Fruit fly (Drosophila melanogaster) whole organism, embryonic: ENCODE data around the gene CG10185.

Experiments
- Abd-B ChIP-seq: fragments of 200-800 bp; sonication (Bioruptor generic); optimal IDR thresholded peaks from 2 replicates; lab custom pipeline; 2018; ENCODE audit warnings: missing biosample characterization, mild to moderate bottlenecking, missing genetic modification characterization, moderate library complexity
- C15 ChIP-seq: fragments of 200-800 bp; sonication (Bioruptor generic); IDR thresholded peaks from 3 replicates; pipeline ENCODE4 v1.3.6; 2022; ENCODE audit warnings: missing biosample characterization, missing genetic modification characterization
- CG10267 ChIP-seq: fragments of 200-800 bp; sonication (Bioruptor generic); optimal IDR thresholded peaks from 2 replicates; lab custom pipeline; 2018; ENCODE audit warnings: missing biosample characterization, mild to moderate bottlenecking, missing genetic modification characterization, moderate library complexity
- CG10366 ChIP-seq: fragments of 200-800 bp; sonication (Bioruptor generic); IDR thresholded peaks from 2 replicates; pipeline ENCODE4 v1.3.6; 2022; ENCODE audit warnings: missing biosample characterization, missing genetic modification characterization
- CG12071 ChIP-seq: fragments of 200-800 bp; sonication (Bioruptor generic); optimal IDR thresholded peaks from 3 replicates; lab custom pipeline; 2018; ENCODE audit warnings: missing biosample characterization, mild to moderate bottlenecking, missing genetic modification characterization
- CG12219 ChIP-seq: fragments of 200-800 bp; sonication (Bioruptor generic); optimal IDR thresholded peaks from 3 replicates; lab custom pipeline; 2018; ENCODE audit warnings: missing biosample characterization, mild to moderate bottlenecking, missing genetic modification characterization
- CG1233 ChIP-seq: fragments of 200-800 bp; sonication (Bioruptor generic); optimal IDR thresholded peaks from 4 replicates; lab custom pipeline; 2018; ENCODE audit warnings: missing biosample characterization, mild to moderate bottlenecking, missing genetic modification characterization
- CG13296 ChIP-seq: fragments of 200-800 bp; sonication (Bioruptor generic); optimal IDR thresholded peaks from 3 replicates; lab custom pipeline; 2018; ENCODE audit warnings: missing biosample characterization, mild to moderate bottlenecking, missing genetic modification characterization
- CG1603 ChIP-seq: fragments of 200-800 bp; sonication (Bioruptor generic); optimal IDR thresholded peaks from 2 replicates; lab custom pipeline; 2019; ENCODE audit warnings: missing biosample characterization, mild to moderate bottlenecking, missing genetic modification characterization, moderate library complexity
- CG16813 ChIP-seq: fragments of 200-800 bp; sonication (Bioruptor generic); IDR thresholded peaks from 3 replicates; pipeline ENCODE4 v1.3.6; 2022; ENCODE audit warnings: missing biosample characterization, missing genetic modification characterization; ENCODE audit not compliant: partially characterized antibody
- CG16815 ChIP-seq: fragments of 200-800 bp; sonication (Bioruptor generic); optimal IDR thresholded peaks from 3 replicates; lab custom pipeline; 2017; ENCODE audit warnings: missing biosample characterization, mild to moderate bottlenecking, missing genetic modification characterization
- CG18011 ChIP-seq: fragments of 200-800 bp; sonication (Bioruptor generic); optimal IDR thresholded peaks from 2 replicates; lab custom pipeline; 2017; ENCODE audit warnings: missing biosample characterization, missing genetic modification characterization, mild to moderate bottlenecking, moderate library complexity, missing genotype
- CG1832 ChIP-seq: fragments of 200-800 bp; sonication (Bioruptor generic); optimal IDR thresholded peaks from 2 replicates; lab custom pipeline; 2017; ENCODE audit warnings: missing biosample characterization, mild to moderate bottlenecking, missing genetic modification characterization, inconsistent platforms
- CG18599 ChIP-seq: fragments of 200-800 bp; sonication (Bioruptor generic); optimal IDR thresholded peaks from 3 replicates; lab custom pipeline; 2017; ENCODE audit warnings: missing biosample characterization, missing genetic modification characterization, mild to moderate bottlenecking, moderate library complexity, missing genetic modification reagents
- CG2129 ChIP-seq: fragments of 200-800 bp; sonication (Bioruptor generic); IDR thresholded peaks from 2 replicates; pipeline ENCODE4 v1.3.6; 2022; ENCODE audit warnings: missing biosample characterization, missing genetic modification characterization; ENCODE audit not compliant: partially characterized antibody
- CG3407 ChIP-seq: fragments of 200-800 bp; sonication (Bioruptor generic); optimal IDR thresholded peaks from 2 replicates; lab custom pipeline; 2018; ENCODE audit warnings: missing biosample characterization, mild to moderate bottlenecking, missing genetic modification characterization
- CG34422 ChIP-seq: fragments of 200-800 bp; sonication (Bioruptor generic); IDR thresholded peaks from 3 replicates; pipeline ENCODE4 v1.3.6; 2022; ENCODE audit warnings: missing biosample characterization, missing genetic modification characterization
- CG4360 ChIP-seq: fragments of 200-800 bp; sonication (Bioruptor generic); IDR thresholded peaks from 2 replicates; pipeline ENCODE4 v1.3.6; 2022; ENCODE audit warnings: missing biosample characterization, missing genetic modification characterization
- CG6791 ChIP-seq: fragments of 200-800 bp; sonication (Bioruptor generic); IDR thresholded peaks from 3 replicates; pipeline ENCODE4 v1.3.6; 2022; ENCODE audit warnings: missing biosample characterization, missing genetic modification characterization; ENCODE audit not compliant: partially characterized antibody
- CG8924 ChIP-seq: fragments of 200-800 bp; optimal IDR thresholded peaks from 3 replicates; lab custom pipeline; 2019; ENCODE audit warnings: missing biosample characterization, mild to moderate bottlenecking, missing genetic modification characterization, moderate library complexity
- CG9797 ChIP-seq: fragments of 200-800 bp; sonication (Bioruptor generic); optimal IDR thresholded peaks from 3 replicates; lab custom pipeline; 2018; ENCODE audit warnings: missing biosample characterization, mild to moderate bottlenecking, missing genetic modification characterization
- Camta ChIP-seq: fragments of 200-800 bp; sonication (Bioruptor generic); optimal IDR thresholded peaks from 2 replicates; lab custom pipeline; 2016; ENCODE audit warnings: missing biosample characterization, missing genetic modification characterization
- CoRest ChIP-seq: fragments of 200-800 bp; sonication (Bioruptor generic); optimal IDR thresholded peaks from 3 replicates; lab custom pipeline; 2018; ENCODE audit warnings: missing biosample characterization, mild to moderate bottlenecking, missing genetic modification characterization, moderate library complexity
- HmgD ChIP-seq: fragments of 200-800 bp; sonication (Bioruptor generic); optimal IDR thresholded peaks from 3 replicates; lab custom pipeline; 2016; ENCODE audit warnings: missing biosample characterization, missing genetic modification characterization
- NFAT ChIP-seq: fragments of 200-800 bp; sonication (Bioruptor generic); IDR thresholded peaks from 2 replicates; pipeline ENCODE4 v1.3.6; 2022; ENCODE audit warnings: missing biosample characterization, missing genetic modification characterization
- Poxn ChIP-seq: fragments of 200-800 bp; sonication (Bioruptor generic); IDR thresholded peaks from 2 replicates; pipeline ENCODE4 v1.3.6; 2022; ENCODE audit warnings: missing biosample characterization, missing genetic modification characterization
- Sox100B ChIP-seq: fragments of 200-800 bp; sonication (Bioruptor generic); optimal IDR thresholded peaks from 3 replicates; lab custom pipeline; 2018; ENCODE audit warnings: missing biosample characterization, mild to moderate bottlenecking, missing genetic modification characterization
- ac ChIP-seq: fragments of 200-800 bp; sonication (Bioruptor generic); optimal IDR thresholded peaks from 3 replicates; lab custom pipeline; 2017; ENCODE audit warnings: missing biosample characterization, mild to moderate bottlenecking, missing genetic modification characterization
- bowl ChIP-seq: fragments of 200-800 bp; sonication (Bioruptor generic); IDR thresholded peaks from 2 replicates; pipeline ENCODE4 v1.3.6; 2022; ENCODE audit warnings: missing biosample characterization, missing genetic modification characterization
- cato ChIP-seq: fragments of 200-800 bp; sonication (Bioruptor generic); optimal IDR thresholded peaks from 2 replicates; lab custom pipeline; 2016; ENCODE audit warnings: missing biosample characterization, missing genetic modification characterization, borderline replicate concordance
- fd102C ChIP-seq: fragments of 200-800 bp; sonication (Bioruptor generic); optimal IDR thresholded peaks from 2 replicates; lab custom pipeline; 2018; ENCODE audit warnings: missing biosample characterization, mild to moderate bottlenecking, missing genetic modification characterization, moderate library complexity
- gem ChIP-seq: fragments of 200-800 bp; sonication (Bioruptor generic); optimal IDR thresholded peaks from 2 replicates; lab custom pipeline; 2019; ENCODE audit warnings: missing biosample characterization, mild to moderate bottlenecking, missing genetic modification characterization, moderate library complexity
- grau ChIP-seq: fragments of 200-800 bp; optimal IDR thresholded peaks from 3 replicates; lab custom pipeline; 2019; ENCODE audit warnings: missing biosample characterization, mild to moderate bottlenecking, missing genetic modification characterization, moderate library complexity
- hb ChIP-seq: fragments of 200-800 bp; sonication (Bioruptor generic); IDR thresholded peaks from 3 replicates; pipeline ENCODE4 v1.3.6; 2022; ENCODE audit warnings: missing biosample characterization, missing genetic modification characterization; ENCODE audit not compliant: partially characterized antibody
- inv ChIP-seq: fragments of 200-800 bp; sonication (Bioruptor generic); IDR thresholded peaks from 2 replicates; pipeline ENCODE4 v1.3.6; 2022; ENCODE audit warnings: missing biosample characterization, missing genetic modification characterization; ENCODE audit not compliant: partially characterized antibody
- knrl ChIP-seq: fragments of 200-800 bp; sonication (Bioruptor generic); IDR thresholded peaks from 3 replicates; pipeline ENCODE4 v1.3.6; 2022; ENCODE audit warnings: missing biosample characterization, missing genetic modification characterization; ENCODE audit not compliant: partially characterized antibody
- lab ChIP-seq: fragments of 200-800 bp; sonication (Bioruptor generic); optimal IDR thresholded peaks from 3 replicates; lab custom pipeline; 2017; ENCODE audit warnings: missing biosample characterization, missing genetic modification characterization, mild to moderate bottlenecking, moderate library complexity, missing genetic modification reagents
- mam ChIP-seq: fragments of 200-800 bp; sonication (Bioruptor generic); optimal IDR thresholded peaks from 3 replicates; lab custom pipeline; 2016; ENCODE audit warnings: missing biosample characterization, missing genetic modification characterization
- oc ChIP-seq: fragments of 200-800 bp; sonication (Bioruptor generic); optimal IDR thresholded peaks from 2 replicates; lab custom pipeline; 2018; ENCODE audit warnings: missing biosample characterization, mild to moderate bottlenecking, missing genetic modification characterization, moderate library complexity
- peb ChIP-seq: fragments of 200-800 bp; sonication (Bioruptor generic); IDR thresholded peaks from 2 replicates; pipeline ENCODE4 v1.3.6; 2022; ENCODE audit warnings: missing biosample characterization, missing genetic modification characterization
- slbo ChIP-seq: fragments of 200-800 bp; sonication (Bioruptor generic); IDR thresholded peaks from 2 replicates; pipeline ENCODE4 v1.3.6; 2022; ENCODE audit warnings: missing biosample characterization, missing genetic modification characterization
- tna ChIP-seq: fragments of 200-800 bp; sonication (Bioruptor generic); IDR thresholded peaks from 2 replicates; pipeline ENCODE4 v1.3.6; 2022; ENCODE audit warnings: missing biosample characterization, missing genetic modification characterization; ENCODE audit not compliant: partially characterized antibody
- trem ChIP-seq: fragments of 200-800 bp; optimal IDR thresholded peaks from 3 replicates; lab custom pipeline; 2019; ENCODE audit warnings: missing biosample characterization, mild to moderate bottlenecking, missing genetic modification characterization, moderate library complexity

The CG10185 gene

dm6 chr3R:16099268-16100240 lies 32.2 kb upstream of the CG10185 start (continued):
- TF ChIP-seq CG16815 (GFP tag; lab: Kevin White, UChicago) (no peak), CG3407 (GFP tag; lab: Kevin White, UChicago) (no peak), CG1233 (peak; percentile 1), CG12219 (GFP tag; lab: Kevin White, UChicago) (no peak), CG34422 (GFP tag; lab: Robert Waterston, UW) (peak; percentile 95), CG6791 (GFP tag; lab: Robert Waterston, UW) (0 out of 3 replicates have a peak, but pooled peaks have one; percentile 11), bowl (no peak), CG18599 (GFP tag; lab: Kevin White, UChicago) (no peak), oc (tag; lab: Kevin White, UChicago) (peak; percentile 25), fd102C (GFP tag; lab: Kevin White, UChicago) (no peak), CG4360 (GFP tag; lab: Robert Waterston, UW) (peak; percentile 100), Abd-B (GFP tag; lab: Kevin White, UChicago) (peak; percentile 16), gem (tag; lab: Kevin White, UChicago) (no peak), HmgD (GFP tag; lab: Kevin White, UChicago) (peak; percentile 90), CG13296 (GFP tag; lab: Kevin White, UChicago) (no peak), lab (GFP tag; lab: Kevin White, UChicago) (peak; percentile 54), peb (peak; percentile 33; the same call in 1 of the 2 replicates), CG12071 (GFP tag; lab: Kevin White, UChicago) (no peak), CG1832 (GFP tag; lab: Kevin White, UChicago) (peak; percentile 83)

DNA sequence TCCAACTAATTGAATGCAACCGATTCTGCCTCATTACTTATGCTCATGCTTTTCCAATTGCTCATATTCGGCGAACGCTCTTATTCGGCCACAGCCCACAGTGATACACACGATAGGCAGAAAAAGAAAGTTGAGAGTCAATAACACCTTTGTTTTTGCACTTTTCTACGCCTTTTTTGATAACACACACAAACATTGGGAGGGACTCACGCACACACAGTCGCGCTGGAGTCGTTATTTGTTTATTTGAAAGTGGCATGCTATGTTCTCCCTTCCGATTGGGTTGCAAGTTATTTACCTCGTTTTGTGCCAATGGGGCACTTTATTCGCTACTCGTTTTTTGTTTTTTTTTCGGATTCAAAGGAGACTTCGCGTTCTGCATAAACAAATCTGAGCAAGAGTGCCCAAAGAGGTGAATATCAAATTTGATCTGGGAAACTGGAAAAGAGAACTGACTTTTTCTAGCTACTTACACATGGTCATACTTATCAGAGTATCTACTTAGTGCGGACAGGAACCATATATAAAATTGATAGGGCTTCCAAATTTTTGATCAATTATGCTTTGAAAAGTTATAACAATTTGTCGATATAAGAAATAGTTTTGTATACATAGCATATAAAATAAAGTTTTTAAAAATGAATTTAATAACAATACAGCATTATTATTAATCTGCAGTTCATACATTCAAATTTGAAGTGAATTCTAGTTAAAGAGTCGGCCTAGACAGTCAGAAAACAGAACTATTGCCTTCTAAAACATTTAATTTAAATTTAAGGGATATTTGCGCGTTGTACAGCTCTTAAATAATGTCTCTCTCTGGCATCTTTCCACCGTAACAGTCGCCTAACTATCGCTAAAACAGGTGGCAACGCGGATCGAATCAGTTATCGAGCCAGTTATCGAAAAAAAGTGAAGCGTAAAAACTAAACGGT lies 31.2 kb upstream of the CG10185 start, which contains the start of the genes Mhcl and Akt:
Mhcl (minus strand) TSS at position 429 of the 935 bp plus-strand sequence.
Akt (plus strand) TSS at position 896 of the 935 bp plus-strand sequence.
- TF ChIP-seq CG9797 (GFP tag; lab: Kevin White, UChicago), result peak; percentile 62
- TF ChIP-seq slbo (GFP tag; lab: Robert Waterston, UW), result peak; percentile 56
- peak; percentile 35; the same call in 1 of the 2 replicates for TF ChIP-seq CG2129 (GFP tag; lab: Robert Waterston, UW)
- TF ChIP-seq mam (GFP tag; lab: Kevin White, UChicago), result peak; percentile 37
- no peak for TF ChIP-seq ac
- TF ChIP-seq tna, result peak; percentile 38; the same call in 1 of the 2 replicates
- peak; percentile 67 for TF ChIP-seq CG10267
- peak; percentile 63; the same call in 1 of the 2 replicates for TF ChIP-seq inv (GFP tag; lab: Robert Waterston, UW)
- no peak for TF ChIP-seq C15 (GFP tag; lab: Robert Waterston, UW)
- TF ChIP-seq NFAT (GFP tag; lab: Robert Waterston, UW), result peak; percentile 39; the same call in 1 of the 2 replicates
- TF ChIP-seq CG18011 (GFP tag; lab: Kevin White, UChicago), result no peak
- peak; percentile 33 for TF ChIP-seq CG8924 (tag; lab: Kevin White, UChicago)
- TF ChIP-seq CG1603, result peak; percentile 49
- TF ChIP-seq Camta (GFP tag; lab: Kevin White, UChicago), result no peak
- peak; percentile 20; the same call in 1 of the 2 replicates for TF ChIP-seq CG10366 (GFP tag; lab: Robert Waterston, UW)
- peak; percentile 52 for TF ChIP-seq CoRest (tag; lab: Kevin White, UChicago)
- TF ChIP-seq trem (tag; lab: Kevin White, UChicago), result peak; percentile 77
- no peak for TF ChIP-seq Poxn (GFP tag; lab: Robert Waterston, UW)
- no peak for TF ChIP-seq HmgD (GFP tag; lab: Kevin White, UChicago)
- TF ChIP-seq CG16813 (GFP tag; lab: Robert Waterston, UW), result peak; percentile 67
- peak; percentile 67; the same call in 2 of the 3 replicates for TF ChIP-seq knrl (GFP tag; lab: Robert Waterston, UW)
- TF ChIP-seq Sox100B (GFP tag; lab: Kevin White, UChicago), result no peak
- TF ChIP-seq grau (tag; lab: Kevin White, UChicago), result peak; percentile 35
- no peak for TF ChIP-seq cato (GFP tag; lab: Kevin White, UChicago)
- TF ChIP-seq hb (GFP tag; lab: Robert Waterston, UW), result peak; percentile 65; the same call in 1 of the 3 replicates
